Worm (Caenorhabditis elegans) whole organism, L1 larva: ENCODE measurements around the gene Y32F6B.9.

Source experiments
- C04F5.9 ChIP-seq: sonication (generic microtip); optimal IDR thresholded peaks from 2 replicates; lab custom pipeline; 2016; ENCODE audit warnings: missing genetic modification characterization, missing compliant biosample characterization
- C16A3.4 ChIP-seq: fragments of 150-350 bp; optimal IDR thresholded peaks from 2 replicates; lab custom pipeline; 2014; ENCODE audit warnings: missing biosample characterization, missing genetic modification characterization
- Y116A8C.19 ChIP-seq: sonication (generic microtip); optimal IDR thresholded peaks from 2 replicates; lab custom pipeline; 2016; ENCODE audit warnings: missing compliant biosample characterization, missing genetic modification characterization, borderline replicate concordance
- aha-1 ChIP-seq: fragments of 150-350 bp; optimal IDR thresholded peaks from 2 replicates; lab custom pipeline; 2014; ENCODE audit warnings: missing biosample characterization, missing genetic modification characterization
- alr-1 ChIP-seq: fragments of 200-800 bp; sonication (Bioruptor generic); optimal IDR thresholded peaks from 2 replicates; lab custom pipeline; 2018; ENCODE audit warnings: borderline replicate concordance, mild to moderate bottlenecking, missing genetic modification characterization, missing compliant biosample characterization
- ceh-63 ChIP-seq: fragments of 200-800 bp; sonication (Bioruptor generic); optimal IDR thresholded peaks from 2 replicates; lab custom pipeline; 2018; ENCODE audit warnings: mild to moderate bottlenecking, missing genetic modification characterization, missing compliant biosample characterization
- ceh-82 ChIP-seq, 3 experiments: fragments of 150-350 bp in 1 of 3; sonication (generic microtip) in 2 of 3; optimal IDR thresholded peaks; 2 replicates each; lab custom pipeline; 2014 to 2017; ENCODE audit warnings: missing biosample characterization in 3 of 3, missing genetic modification characterization in 3 of 3
- ceh-88 ChIP-seq: fragments of 200-800 bp; sonication (Bioruptor generic); IDR thresholded peaks from 2 replicates; pipeline ENCODE4 v1.3.6; 2022; ENCODE audit warnings: missing genetic modification characterization, missing compliant biosample characterization
- dpl-1 ChIP-seq, 3 experiments: fragments of 150-350 bp in 2 of 3; sonication (generic microtip) in 1 of 3; optimal IDR thresholded peaks; 2 replicates each; lab custom pipeline; 2014 to 2017; ENCODE audit warnings: missing biosample characterization in 3 of 3, missing genetic modification characterization in 3 of 3, missing genetic modification reagents in 3 of 3
- dsc-1 ChIP-seq: sonication (generic microtip); optimal IDR thresholded peaks from 2 replicates; lab custom pipeline; 2016; ENCODE audit warnings: mild to moderate bottlenecking, missing genetic modification characterization, missing compliant biosample characterization
- efl-1 ChIP-seq, 4 experiments: fragments of 150-350 bp; optimal IDR thresholded peaks in 3 of 4; peaks in 1 of 4; 1 replicate in 1 of 4; 2 replicates in 3 of 4; lab custom pipeline; 2014; ENCODE audit warnings: missing biosample characterization in 2 of 4, missing genetic modification characterization in 2 of 4, missing genetic modification reagents in 2 of 4
- egl-13 ChIP-seq: sonication (generic microtip); optimal IDR thresholded peaks from 2 replicates; lab custom pipeline; 2016; ENCODE audit warnings: missing genotype, missing genetic modification reagents, missing genetic modification characterization, missing compliant biosample characterization
- egl-27 ChIP-seq, 2 experiments: fragments of 150-350 bp in 1 of 2; sonication (generic microtip); optimal IDR thresholded peaks; 3 replicates each; lab custom pipeline; 2017 to 2018; ENCODE audit warnings: missing biosample characterization in 2 of 2, missing genetic modification characterization in 2 of 2, missing genetic modification reagents in 2 of 2
- elt-2 ChIP-seq: sonication (generic microtip); optimal IDR thresholded peaks from 2 replicates; lab custom pipeline; 2016; ENCODE audit warnings: missing genetic modification characterization, mild to moderate bottlenecking, inconsistent platforms, missing compliant biosample characterization, missing genetic modification reagents
- fkh-10 ChIP-seq: sonication (generic microtip); optimal IDR thresholded peaks from 2 replicates; lab custom pipeline; 2017; ENCODE audit warnings: missing biosample characterization, missing genetic modification reagents, missing genetic modification characterization
- fkh-4 ChIP-seq: sonication (generic microtip); optimal IDR thresholded peaks from 2 replicates; lab custom pipeline; 2016; ENCODE audit warnings: missing compliant biosample characterization, missing genetic modification characterization, borderline replicate concordance
- fkh-8 ChIP-seq: sonication (generic microtip); optimal IDR thresholded peaks from 2 replicates; lab custom pipeline; 2016; ENCODE audit warnings: mild to moderate bottlenecking, missing genetic modification characterization, missing compliant biosample characterization
- fos-1 ChIP-seq: fragments of 150-350 bp; optimal IDR thresholded peaks from 2 replicates; lab custom pipeline; 2014; ENCODE audit warnings: missing biosample characterization, missing genetic modification characterization
- hlh-17 ChIP-seq: fragments of 200-800 bp; sonication (Bioruptor generic); optimal IDR thresholded peaks from 2 replicates; lab custom pipeline; 2018; ENCODE audit warnings: missing genetic modification characterization, mild to moderate bottlenecking, missing compliant biosample characterization, moderate library complexity, borderline replicate concordance
- irx-1 ChIP-seq: sonication (generic microtip); optimal IDR thresholded peaks from 2 replicates; lab custom pipeline; 2016; ENCODE audit warnings: missing genetic modification characterization, missing compliant biosample characterization
- lin-13 ChIP-seq: fragments of 150-350 bp; optimal IDR thresholded peaks from 2 replicates; lab custom pipeline; 2014; ENCODE audit warnings: missing biosample characterization, missing genetic modification reagents, missing genetic modification characterization
- lin-14 ChIP-seq: fragments of 200-800 bp; sonication (Bioruptor generic); optimal IDR thresholded peaks from 2 replicates; lab custom pipeline; 2018; ENCODE audit warnings: mild to moderate bottlenecking, missing genetic modification characterization, moderate library complexity, missing compliant biosample characterization
- lin-39 ChIP-seq: fragments of 150-350 bp; optimal IDR thresholded peaks from 2 replicates; lab custom pipeline; 2014; ENCODE audit warnings: missing biosample characterization, missing genetic modification reagents, missing genetic modification characterization
- lir-3 ChIP-seq: sonication (generic microtip); optimal IDR thresholded peaks from 2 replicates; lab custom pipeline; 2016; ENCODE audit warnings: mild to moderate bottlenecking, missing genetic modification characterization, moderate library complexity, missing compliant biosample characterization; ENCODE audit not compliant: poor library complexity
- mdl-1 ChIP-seq, 2 experiments: fragments of 150-350 bp; optimal IDR thresholded peaks; 2 replicates each; lab custom pipeline; 2014 to 2017; ENCODE audit warnings: missing biosample characterization in 2 of 2, missing genetic modification characterization in 2 of 2, inconsistent platforms in 1 of 2
- mep-1 ChIP-seq: fragments of 150-350 bp; optimal IDR thresholded peaks from 2 replicates; lab custom pipeline; 2014; ENCODE audit warnings: missing biosample characterization, missing genetic modification characterization
- nhr-11 ChIP-seq: fragments of 150-350 bp; optimal IDR thresholded peaks from 2 replicates; lab custom pipeline; 2014; ENCODE audit warnings: missing biosample characterization, missing genetic modification characterization
- nhr-19 ChIP-seq: fragments of 200-800 bp; sonication (Bioruptor generic); conservative IDR thresholded peaks from 2 replicates; pipeline ENCODE4 v1.3.6; 2022; ENCODE audit warnings: missing genetic modification characterization, missing compliant biosample characterization
- nhr-20 ChIP-seq: sonication (generic microtip); optimal IDR thresholded peaks from 2 replicates; lab custom pipeline; 2016; ENCODE audit warnings: mild to moderate bottlenecking, missing genetic modification characterization, missing compliant biosample characterization
- nhr-237 ChIP-seq: fragments of 150-350 bp; optimal IDR thresholded peaks from 2 replicates; lab custom pipeline; 2014; ENCODE audit warnings: missing biosample characterization, missing genetic modification characterization
- nhr-28 ChIP-seq: fragments of 150-350 bp; optimal IDR thresholded peaks from 2 replicates; lab custom pipeline; 2014; ENCODE audit warnings: missing biosample characterization, missing genetic modification characterization
- nhr-47 ChIP-seq: sonication (generic microtip); optimal IDR thresholded peaks from 2 replicates; lab custom pipeline; 2016; ENCODE audit warnings: mild to moderate bottlenecking, missing genetic modification characterization, moderate library complexity, missing compliant biosample characterization
- nhr-76 ChIP-seq: sonication (generic microtip); optimal IDR thresholded peaks from 2 replicates; lab custom pipeline; 2017; ENCODE audit warnings: missing biosample characterization, missing genetic modification characterization
- nhr-84 ChIP-seq: sonication (generic microtip); optimal IDR thresholded peaks from 2 replicates; lab custom pipeline; 2017; ENCODE audit warnings: missing biosample characterization, missing genetic modification characterization
- nhr-90 ChIP-seq: sonication (generic microtip); optimal IDR thresholded peaks from 2 replicates; lab custom pipeline; 2016; ENCODE audit warnings: mild to moderate bottlenecking, missing genetic modification characterization, missing compliant biosample characterization; ENCODE audit not compliant: poor library complexity
- pag-3 ChIP-seq: sonication (generic microtip); optimal IDR thresholded peaks from 2 replicates; lab custom pipeline; 2017; ENCODE audit warnings: missing genetic modification characterization, mild to moderate bottlenecking, missing compliant biosample characterization, antibody characterized with exemption, borderline replicate concordance; ENCODE audit not compliant: insufficient read depth
- pax-3 ChIP-seq: fragments of 200-800 bp; sonication (Bioruptor generic); optimal IDR thresholded peaks from 2 replicates; lab custom pipeline; 2018; ENCODE audit warnings: mild to moderate bottlenecking, missing genetic modification characterization, moderate library complexity, missing compliant biosample characterization
- pqm-1 ChIP-seq: sonication (generic microtip); optimal IDR thresholded peaks from 3 replicates; lab custom pipeline; 2017; ENCODE audit warnings: missing biosample characterization, missing genetic modification characterization
- rnt-1 ChIP-seq: sonication (generic microtip); optimal IDR thresholded peaks from 2 replicates; lab custom pipeline; 2016; ENCODE audit warnings: mild to moderate bottlenecking, missing genetic modification characterization, moderate library complexity, missing compliant biosample characterization
- skn-1 ChIP-seq: fragments of 150-350 bp; optimal IDR thresholded peaks from 2 replicates; lab custom pipeline; 2014; ENCODE audit warnings: missing biosample characterization, missing genetic modification characterization
- snpc-4 ChIP-seq: fragments of 150-350 bp; optimal IDR thresholded peaks from 2 replicates; lab custom pipeline; 2014; ENCODE audit warnings: missing biosample characterization, missing genetic modification characterization
- sup-37 ChIP-seq: fragments of 200-800 bp; sonication (Bioruptor generic); optimal IDR thresholded peaks from 2 replicates; lab custom pipeline; 2018; ENCODE audit warnings: mild to moderate bottlenecking, missing genetic modification characterization, missing compliant biosample characterization
- swsn-7 ChIP-seq: sonication (generic microtip); optimal IDR thresholded peaks from 2 replicates; lab custom pipeline; 2016; ENCODE audit warnings: missing genetic modification characterization, missing compliant biosample characterization
- tbx-2 ChIP-seq: sonication (generic microtip); optimal IDR thresholded peaks from 2 replicates; lab custom pipeline; 2016; ENCODE audit warnings: missing genetic modification characterization, missing compliant biosample characterization
- tlp-1 ChIP-seq: fragments of 150-350 bp; optimal IDR thresholded peaks from 2 replicates; lab custom pipeline; 2014; ENCODE audit warnings: missing biosample characterization, missing genetic modification characterization
- unc-30 ChIP-seq: sonication (generic microtip); optimal IDR thresholded peaks from 2 replicates; lab custom pipeline; 2017; ENCODE audit warnings: missing biosample characterization, missing genetic modification characterization
- unc-62 ChIP-seq: fragments of 150-350 bp; optimal IDR thresholded peaks from 2 replicates; lab custom pipeline; 2014; ENCODE audit warnings: missing biosample characterization, missing genetic modification reagents, missing genetic modification characterization
- unc-98 ChIP-seq: fragments of 200-800 bp; sonication (Bioruptor generic); IDR thresholded peaks from 2 replicates; pipeline ENCODE4 v1.3.6; 2022; ENCODE audit warnings: missing genetic modification characterization, missing compliant biosample characterization
- vab-15 ChIP-seq: sonication (generic microtip); optimal IDR thresholded peaks from 2 replicates; lab custom pipeline; 2017; ENCODE audit warnings: missing genotype, mild to moderate bottlenecking, missing genetic modification characterization, missing compliant biosample characterization
- zip-4 ChIP-seq: fragments of 200-800 bp; sonication (Bioruptor generic); optimal IDR thresholded peaks from 2 replicates; lab custom pipeline; 2018; ENCODE audit warnings: mild to moderate bottlenecking, missing genetic modification characterization, moderate library complexity, missing compliant biosample characterization
- ztf-4 ChIP-seq: fragments of 150-350 bp; optimal IDR thresholded peaks from 2 replicates; lab custom pipeline; 2014; ENCODE audit warnings: missing biosample characterization, missing genetic modification characterization

Gene Y32F6B.9

DNA sequence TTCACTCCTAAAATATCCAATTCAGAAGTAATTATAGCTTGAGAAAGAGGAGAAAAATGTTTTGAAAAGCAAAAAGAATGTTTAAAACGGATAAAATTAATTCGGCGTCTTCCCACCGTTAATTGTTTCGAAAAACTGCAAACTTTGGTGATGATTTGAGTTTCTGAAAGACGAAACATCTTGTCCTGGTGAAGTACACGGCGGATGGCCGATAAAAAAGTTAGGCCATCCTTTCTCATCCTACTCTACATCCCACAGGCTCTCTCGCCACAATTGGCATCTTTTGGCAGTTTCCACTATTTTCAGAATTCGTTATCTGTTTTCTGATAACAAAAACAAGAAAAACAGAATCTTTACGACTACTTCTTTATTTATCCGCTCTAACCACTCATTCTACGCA, 47.4 kb downstream of the Y32F6B.9 start, which contains the start of the genes C35A5.8 and hda-11 (continued):
- TF ChIP-seq zip-4 (GFP tag; lab: Kevin White, UChicago) (peak; percentile 6), elt-2 (tag; lab: Kevin White, UChicago) (peak; percentile 79), C04F5.9 (tag; lab: Kevin White, UChicago) (peak; percentile 81), efl-1 (optimal IDR thresholded peaks at IDR 0.05; lab: Kevin White, UChicago) (peak; percentile 71 to 77), efl-1 (GFP tag; optimal IDR thresholded peaks at IDR 0.05 in 1 of 2; lab: Kevin White, UChicago) (peak; percentile 71 to 97), nhr-28 (no peak), mep-1 (tag; lab: Kevin White, UChicago) (peak; percentile 74), fkh-8 (tag; lab: Kevin White, UChicago) (peak; percentile 66), aha-1 (no peak), pqm-1 (tag; lab: Kevin White, UChicago) (no peak), swsn-7 (peak; percentile 80), unc-62 (GFP tag; lab: Kevin White, UChicago) (no peak), nhr-19 (GFP tag; lab: Robert Waterston, UW) (peak; percentile 82), snpc-4 (tag; lab: Kevin White, UChicago) (peak; percentile 58), Y116A8C.19 (tag; lab: Kevin White, UChicago) (peak; percentile 65), ceh-88 (GFP tag; lab: Robert Waterston, UW) (no peak), unc-30 (no peak), lin-14 (GFP tag; lab: Kevin White, UChicago) (peak; percentile 74), irx-1 (peak; percentile 93), tbx-2 (tag; lab: Kevin White, UChicago) (peak; percentile 89), nhr-11 (tag; lab: Kevin White, UChicago) (no peak), ceh-63 (GFP tag; lab: Kevin White, UChicago) (peak; percentile 59), C16A3.4 (tag; lab: Kevin White, UChicago) (peak; percentile 46), rnt-1 (tag; lab: Kevin White, UChicago) (peak; percentile 99), nhr-237 (tag; lab: Kevin White, UChicago) (no peak), sup-37 (peak; percentile 20), alr-1 (tag; lab: Kevin White, UChicago) (no peak), pag-3 (tag; lab: Kevin White, UChicago) (peak; percentile 28), dpl-1 (GFP tag; optimal IDR thresholded peaks at IDR 0.05; lab: Kevin White, UChicago) (peak; percentile 64 to 75 (median 71)), egl-13 (peak; percentile 84), lin-39 (tag; lab: Kevin White, UChicago) (peak; percentile 58), nhr-90 (tag; lab: Kevin White, UChicago) (peak; percentile 91), egl-27 (tag; optimal IDR thresholded peaks at IDR 0.05; lab: Kevin White, UChicago) (no peak), lir-3 (tag; lab: Kevin White, UChicago) (peak; percentile 97), ztf-4 (tag; lab: Kevin White, UChicago) (peak; percentile 34), mdl-1 (tag; optimal IDR thresholded peaks at IDR 0.05; lab: Kevin White, UChicago) (peak in 1 of 2 experiments; percentile 24), nhr-20 (tag; lab: Kevin White, UChicago) (peak; percentile 82), lin-13 (GFP tag; lab: Kevin White, UChicago) (peak; percentile 36), fkh-4 (tag; lab: Kevin White, UChicago) (peak; percentile 91), dsc-1 (tag; lab: Kevin White, UChicago) (peak; percentile 88), fos-1 (tag; lab: Kevin White, UChicago) (peak; percentile 20), fkh-10 (GFP tag; lab: Kevin White, UChicago) (no peak), skn-1 (tag; lab: Kevin White, UChicago) (peak; percentile 52), ceh-82 (tag; optimal IDR thresholded peaks at IDR 0.05; lab: Kevin White, UChicago) (peak; percentile 46 to 59 (median 51)), tlp-1 (tag; lab: Kevin White, UChicago) (no peak), hlh-17 (no peak), pax-3 (tag; lab: Kevin White, UChicago) (peak; percentile 82), nhr-84 (no peak), nhr-76 (no peak), vab-15 (tag; lab: Kevin White, UChicago) (no peak), nhr-47 (tag; lab: Kevin White, UChicago) (peak; percentile 91), unc-98 (GFP tag; lab: Robert Waterston, UW) (peak; percentile 79)
